Worm (Caenorhabditis elegans) whole organism, L4 larva: Measurements from ENCODE around the gene C24H12.4.

Source experiments
- D1046.2 ChIP-seq: fragments of 200-800 bp; sonication (Bioruptor generic); IDR thresholded peaks from 2 replicates; pipeline ENCODE4 v1.3.6; 2022; ENCODE audit warnings: missing genetic modification characterization, missing compliant biosample characterization
- T26A8.4 ChIP-seq: fragments of 200-800 bp; sonication (Bioruptor generic); IDR thresholded peaks from 2 replicates; pipeline ENCODE4 v1.3.6; 2022; ENCODE audit warnings: missing genetic modification characterization, missing compliant biosample characterization
- Y105C5A.15 ChIP-seq: fragments of 200-800 bp; sonication (Bioruptor generic); IDR thresholded peaks from 2 replicates; pipeline ENCODE4 v1.3.6; 2022; ENCODE audit warnings: missing genetic modification characterization, missing compliant biosample characterization
- ZK546.5 ChIP-seq, 2 experiments: sonication (generic microtip); optimal IDR thresholded peaks; 2 replicates each; lab custom pipeline; 2017; ENCODE audit warnings: missing biosample characterization in 2 of 2, missing genetic modification characterization in 2 of 2
- aha-1 ChIP-seq: fragments of 150-350 bp; peaks from one replicate; lab custom pipeline; 2014; ENCODE audit warnings: missing biosample characterization, missing genetic modification characterization
- aly-2 ChIP-seq: sonication (generic microtip); optimal IDR thresholded peaks from 2 replicates; lab custom pipeline; 2018; ENCODE audit warnings: missing biosample characterization, missing genetic modification characterization
- arid-1 ChIP-seq: fragments of 200-800 bp; sonication (Bioruptor generic); conservative IDR thresholded peaks from 2 replicates; pipeline ENCODE4 v1.3.6; 2022; ENCODE audit warnings: missing genetic modification reagents, missing genetic modification characterization, missing compliant biosample characterization
- ceh-20 ChIP-seq: fragments of 200-800 bp; sonication (Bioruptor generic); IDR thresholded peaks from 2 replicates; pipeline ENCODE4 v1.3.6; 2022; ENCODE audit warnings: missing genetic modification reagents, missing genetic modification characterization, missing compliant biosample characterization
- ceh-28 ChIP-seq: fragments of 150-350 bp; optimal IDR thresholded peaks from 2 replicates; lab custom pipeline; 2014; ENCODE audit warnings: missing biosample characterization, missing genetic modification reagents, missing genetic modification characterization
- ceh-44 ChIP-seq: fragments of 200-800 bp; sonication (Bioruptor generic); IDR thresholded peaks from 2 replicates; pipeline ENCODE4 v1.3.6; 2022; ENCODE audit warnings: missing genetic modification reagents, missing genetic modification characterization, missing compliant biosample characterization
- ceh-82 ChIP-seq: sonication (generic microtip); optimal IDR thresholded peaks from 2 replicates; lab custom pipeline; 2017; ENCODE audit warnings: missing biosample characterization, missing genetic modification characterization
- daf-12 ChIP-seq: fragments of 150-350 bp; optimal IDR thresholded peaks from 2 replicates; lab custom pipeline; 2014; ENCODE audit warnings: missing biosample characterization, missing genetic modification reagents, missing genetic modification characterization
- daf-16 ChIP-seq, 3 experiments: sonication (generic microtip); optimal IDR thresholded peaks; 2 replicates each; lab custom pipeline; 2016 to 2017; ENCODE audit warnings: missing genetic modification characterization in 3 of 3, missing genetic modification reagents in 3 of 3, mild to moderate bottlenecking in 2 of 3, missing compliant biosample characterization in 2 of 3, missing biosample characterization in 1 of 3, moderate library complexity in 1 of 3
- daf-19 ChIP-seq: fragments of 200-800 bp; sonication (Bioruptor generic); conservative IDR thresholded peaks from 2 replicates; pipeline ENCODE4 v1.3.6; 2022; ENCODE audit warnings: missing genetic modification characterization, missing compliant biosample characterization
- daf-8 ChIP-seq: fragments of 200-800 bp; sonication (Bioruptor generic); IDR thresholded peaks from 2 replicates; pipeline ENCODE4 v1.3.6; 2022; ENCODE audit warnings: missing genetic modification characterization, missing compliant biosample characterization
- dmd-6 ChIP-seq: fragments of 200-800 bp; sonication (Bioruptor generic); IDR thresholded peaks from 2 replicates; pipeline ENCODE4 v1.3.6; 2022; ENCODE audit warnings: missing genetic modification reagents, missing genetic modification characterization, missing compliant biosample characterization
- dmd-8 ChIP-seq: fragments of 200-800 bp; sonication (Bioruptor generic); IDR thresholded peaks from 2 replicates; pipeline ENCODE4 v1.3.6; 2022; ENCODE audit warnings: missing genetic modification characterization, missing compliant biosample characterization
- dpl-1 ChIP-seq: fragments of 150-350 bp; optimal IDR thresholded peaks from 2 replicates; lab custom pipeline; 2014; ENCODE audit warnings: missing biosample characterization, missing genetic modification reagents, missing genetic modification characterization
- egl-43 ChIP-seq: fragments of 200-800 bp; sonication (Bioruptor generic); IDR thresholded peaks from 2 replicates; pipeline ENCODE4 v1.3.6; 2022; ENCODE audit warnings: missing genetic modification reagents, missing genetic modification characterization, missing compliant biosample characterization
- fkh-10 ChIP-seq: fragments of 150-350 bp; optimal IDR thresholded peaks from 2 replicates; lab custom pipeline; 2014; ENCODE audit warnings: missing biosample characterization, missing genetic modification reagents, missing genetic modification characterization
- fos-1 ChIP-seq: fragments of 150-350 bp; optimal IDR thresholded peaks from 2 replicates; lab custom pipeline; 2014; ENCODE audit warnings: missing biosample characterization, missing genetic modification characterization
- hif-1 ChIP-seq, 2 experiments: sonication (generic microtip); optimal IDR thresholded peaks; 2 replicates each; lab custom pipeline; 2016 to 2017; ENCODE audit warnings: missing compliant biosample characterization in 2 of 2, missing genetic modification characterization in 2 of 2, missing genetic modification reagents in 2 of 2, missing genotype in 2 of 2, mild to moderate bottlenecking in 1 of 2
- hlh-30 ChIP-seq: sonication (generic microtip); optimal IDR thresholded peaks from 2 replicates; lab custom pipeline; 2017; ENCODE audit warnings: antibody characterized with exemption, mild to moderate bottlenecking, missing genetic modification characterization, missing compliant biosample characterization; ENCODE audit not compliant: insufficient read depth
- hmg-1.1 ChIP-seq: fragments of 200-800 bp; sonication (Bioruptor generic); IDR thresholded peaks from 2 replicates; pipeline ENCODE4 v1.3.6; 2022; ENCODE audit warnings: missing genetic modification reagents, missing genetic modification characterization, missing compliant biosample characterization
- lim-7 ChIP-seq: fragments of 200-800 bp; sonication (Bioruptor generic); IDR thresholded peaks from 2 replicates; pipeline ENCODE4 v1.3.6; 2022; ENCODE audit warnings: missing genetic modification characterization, missing compliant biosample characterization
- lin-15B ChIP-seq: fragments of 150-350 bp; sonication (generic microtip); optimal IDR thresholded peaks from 3 replicates; lab custom pipeline; 2014; ENCODE audit warnings: missing biosample characterization, missing genetic modification characterization
- lin-29 ChIP-seq: fragments of 200-800 bp; sonication (Bioruptor generic); IDR thresholded peaks from 2 replicates; pipeline ENCODE4 v1.3.6; 2022; ENCODE audit warnings: missing genetic modification reagents, missing genetic modification characterization, missing compliant biosample characterization
- lir-3 ChIP-seq: sonication (generic microtip); optimal IDR thresholded peaks from 2 replicates; lab custom pipeline; 2016; ENCODE audit warnings: mild to moderate bottlenecking, missing genetic modification characterization, missing compliant biosample characterization
- lsy-2 ChIP-seq, 2 experiments: fragments of 150-350 bp in 1 of 2; sonication (generic microtip) in 1 of 2; optimal IDR thresholded peaks; 2 replicates each; lab custom pipeline; 2014 to 2017; ENCODE audit warnings: missing biosample characterization in 2 of 2, missing genetic modification characterization in 2 of 2
- madf-9 ChIP-seq: fragments of 200-800 bp; sonication (Bioruptor generic); conservative IDR thresholded peaks from 2 replicates; pipeline ENCODE4 v1.3.6; 2022; ENCODE audit warnings: missing genetic modification reagents, missing genetic modification characterization, missing compliant biosample characterization
- mes-2 ChIP-seq: sonication (generic microtip); optimal IDR thresholded peaks from 2 replicates; lab custom pipeline; 2016; ENCODE audit warnings: missing genotype, mild to moderate bottlenecking, missing genetic modification characterization, missing compliant biosample characterization; ENCODE audit not compliant: poor library complexity, severe bottlenecking
- mxl-2 ChIP-seq: fragments of 200-800 bp; sonication (Bioruptor generic); conservative IDR thresholded peaks from 2 replicates; pipeline ENCODE4 v1.3.6; 2022; ENCODE audit warnings: missing genetic modification reagents, missing genetic modification characterization, missing compliant biosample characterization
- nhr-111 ChIP-seq: fragments of 200-800 bp; sonication (Bioruptor generic); optimal IDR thresholded peaks from 2 replicates; lab custom pipeline; 2018; ENCODE audit warnings: mild to moderate bottlenecking, missing genetic modification characterization, missing compliant biosample characterization
- nhr-41 ChIP-seq: fragments of 200-800 bp; sonication (Bioruptor generic); IDR thresholded peaks from 2 replicates; pipeline ENCODE4 v1.3.6; 2022; ENCODE audit warnings: missing genetic modification reagents, missing genetic modification characterization, missing compliant biosample characterization
- nhr-6 ChIP-seq: fragments of 150-350 bp; optimal IDR thresholded peaks from 2 replicates; lab custom pipeline; 2014; ENCODE audit warnings: missing biosample characterization, missing genetic modification characterization
- php-3 ChIP-seq: fragments of 200-800 bp; sonication (Bioruptor generic); IDR thresholded peaks from 2 replicates; pipeline ENCODE4 v1.3.6; 2022; ENCODE audit warnings: missing genetic modification reagents, missing genetic modification characterization, missing compliant biosample characterization
- saeg-2 ChIP-seq: fragments of 200-800 bp; sonication (Bioruptor generic); IDR thresholded peaks from 2 replicates; pipeline ENCODE4 v1.3.6; 2022; ENCODE audit warnings: missing genetic modification reagents, missing genetic modification characterization, missing compliant biosample characterization
- sdz-12 ChIP-seq: fragments of 200-800 bp; sonication (Bioruptor generic); optimal IDR thresholded peaks from 2 replicates; lab custom pipeline; 2018; ENCODE audit warnings: mild to moderate bottlenecking, missing genetic modification characterization, missing compliant biosample characterization
- set-16 ChIP-seq: fragments of 200-800 bp; sonication (Bioruptor generic); IDR thresholded peaks from 2 replicates; pipeline ENCODE4 v1.3.6; 2022; ENCODE audit warnings: missing genetic modification reagents, missing genetic modification characterization, missing compliant biosample characterization
- skn-1 ChIP-seq: fragments of 150-350 bp; optimal IDR thresholded peaks from 2 replicates; lab custom pipeline; 2014; ENCODE audit warnings: missing biosample characterization, missing genetic modification characterization
- tag-97 ChIP-seq: fragments of 200-800 bp; sonication (Bioruptor generic); IDR thresholded peaks from 2 replicates; pipeline ENCODE4 v1.3.6; 2022; ENCODE audit warnings: missing genetic modification characterization, missing compliant biosample characterization
- tra-1 ChIP-seq: fragments of 200-800 bp; sonication (Bioruptor generic); IDR thresholded peaks from 2 replicates; pipeline ENCODE4 v1.3.6; 2022; ENCODE audit warnings: missing genetic modification reagents, missing genetic modification characterization, missing compliant biosample characterization
- unc-130 ChIP-seq: sonication (generic microtip); optimal IDR thresholded peaks from 2 replicates; lab custom pipeline; 2016; ENCODE audit warnings: missing genetic modification reagents, missing genetic modification characterization, missing compliant biosample characterization
- unc-62 ChIP-seq, 3 experiments: fragments of 150-350 bp in 1 of 3; sonication (generic microtip); optimal IDR thresholded peaks in 2 of 3; peaks in 1 of 3; 1 replicate in 1 of 3; 2 replicates in 2 of 3; lab custom pipeline; 2014 to 2017; ENCODE audit warnings: missing biosample characterization in 3 of 3, missing genetic modification characterization in 3 of 3, missing genetic modification reagents in 3 of 3, missing genotype in 1 of 3
- zfp-3 ChIP-seq: fragments of 200-800 bp; sonication (Bioruptor generic); conservative IDR thresholded peaks from 2 replicates; pipeline ENCODE4 v1.3.6; 2022; ENCODE audit warnings: missing genetic modification reagents, missing genetic modification characterization, missing compliant biosample characterization
- zip-11 ChIP-seq: fragments of 200-800 bp; sonication (Bioruptor generic); IDR thresholded peaks from 2 replicates; pipeline ENCODE4 v1.3.6; 2022; ENCODE audit warnings: missing genetic modification characterization, missing compliant biosample characterization
- zip-2 ChIP-seq: fragments of 150-350 bp; optimal IDR thresholded peaks from 2 replicates; lab custom pipeline; 2014; ENCODE audit warnings: missing biosample characterization, missing genetic modification characterization
- ztf-7 ChIP-seq: fragments of 150-350 bp; optimal IDR thresholded peaks from 2 replicates; lab custom pipeline; 2014; ENCODE audit warnings: missing biosample characterization, missing genetic modification characterization

The C24H12.4 gene

DNA sequence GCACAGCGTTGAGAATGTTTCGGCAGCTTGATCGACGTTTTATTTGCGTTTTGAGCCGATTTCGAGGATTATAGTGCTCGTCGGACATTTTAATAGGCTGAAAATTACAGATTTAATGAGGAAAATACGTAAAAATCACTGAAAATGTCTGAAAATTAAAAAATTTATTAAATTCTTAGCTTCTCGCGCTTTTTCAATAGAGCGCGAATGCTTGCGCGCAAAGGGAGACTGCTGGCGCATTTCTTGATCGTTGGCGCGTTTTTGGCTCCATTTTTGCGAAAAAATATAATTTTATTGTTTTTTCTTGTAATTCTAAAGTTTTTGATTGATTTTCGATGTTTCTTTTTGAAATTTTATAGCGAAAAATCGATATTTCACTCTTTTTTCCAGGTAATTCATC, at the start of gene C24H12.4, which contains the start of gene dnsn-1 (continued):
- TF ChIP-seq daf-16 (GFP tag; optimal IDR thresholded peaks at IDR 0.05; lab: Kevin White, UChicago) (peak in 1 of 2 experiments; percentile 48), daf-16 (tag; optimal IDR thresholded peaks at IDR 0.05; lab: Kevin White, UChicago) (no peak), ceh-82 (no peak), lin-29 (GFP tag; lab: Robert Waterston, UW) (no peak), tra-1 (GFP tag; lab: Robert Waterston, UW) (no peak; the same call in 1 of the 2 replicates), zip-11 (no peak), dmd-8 (no peak), dmd-6 (GFP tag; lab: Robert Waterston, UW) (peak; percentile 77), Y105C5A.15 (GFP tag; lab: Robert Waterston, UW) (no peak), lin-15B (tag; lab: Kevin White, UChicago) (peak; percentile 70), ZK546.5 (tag; optimal IDR thresholded peaks at IDR 0.05; lab: Kevin White, UChicago) (peak in 1 of 2 experiments; percentile 33), daf-12 (tag; lab: Kevin White, UChicago) (no peak), lim-7 (GFP tag; lab: Robert Waterston, UW) (no peak), T26A8.4 (GFP tag; lab: Robert Waterston, UW) (peak; percentile 89), aly-2 (tag; lab: Kevin White, UChicago) (no peak), zfp-3 (peak; percentile 75), sdz-12 (GFP tag; lab: Kevin White, UChicago) (no peak), hlh-30 (peak; percentile 82), daf-19 (GFP tag; lab: Robert Waterston, UW) (peak; percentile 76; the same call in 1 of the 2 replicates), nhr-6 (tag; lab: Kevin White, UChicago) (peak; percentile 87), ceh-20 (GFP tag; lab: Robert Waterston, UW) (peak; percentile 77), unc-62 (GFP tag; optimal IDR thresholded peaks at IDR 0.05 in 1 of 2; lab: Kevin White, UChicago) (no peak), unc-62 (tag; optimal IDR thresholded peaks at IDR 0.05; lab: Kevin White, UChicago) (no peak), fos-1 (tag; lab: Kevin White, UChicago) (no peak), ceh-44 (GFP tag; lab: Robert Waterston, UW) (peak; percentile 47; the same call in 1 of the 2 replicates), lir-3 (tag; lab: Kevin White, UChicago) (no peak), mxl-2 (GFP tag; lab: Robert Waterston, UW) (no peak), D1046.2 (no peak), ztf-7 (tag; lab: Kevin White, UChicago) (peak; percentile 73), set-16 (GFP tag; lab: Robert Waterston, UW) (no peak), arid-1 (peak; percentile 72; the same call in 1 of the 2 replicates), nhr-41 (GFP tag; lab: Robert Waterston, UW) (no peak), ceh-28 (tag; lab: Kevin White, UChicago) (no peak), madf-9 (peak; percentile 47; the same call in 1 of the 2 replicates), lsy-2 (tag; optimal IDR thresholded peaks at IDR 0.05; lab: Kevin White, UChicago) (peak in 1 of 2 experiments; percentile 96), tag-97 (no peak), aha-1 (tag; lab: Kevin White, UChicago) (peak; percentile 10), fkh-10 (peak; percentile 88), php-3 (peak; percentile 66), unc-130 (GFP tag; lab: Kevin White, UChicago) (peak; percentile 47), mes-2 (tag; lab: Kevin White, UChicago) (peak; percentile 95), hif-1 (tag; optimal IDR thresholded peaks at IDR 0.05; lab: Kevin White, UChicago) (peak in 1 of 2 experiments; percentile 67), egl-43 (no peak), daf-8 (GFP tag; lab: Robert Waterston, UW) (no peak), saeg-2 (GFP tag; lab: Robert Waterston, UW) (no peak), dpl-1 (peak; percentile 97), nhr-111 (GFP tag; lab: Kevin White, UChicago) (no peak), zip-2 (tag; lab: Kevin White, UChicago) (peak; percentile 78), hmg-1.1 (GFP tag; lab: Robert Waterston, UW) (peak; percentile 83), skn-1 (tag; lab: Kevin White, UChicago) (no peak)
